Fruit fly (Drosophila melanogaster): Measurements from ENCODE around the gene CheA84a.

Gene CheA84a

dm6 chr3R:8198320-8198719 is 6.3 kb downstream of the CheA84a start:
- TF ChIP-seq Crg-1 (GFP tag; optimal IDR thresholded peaks at IDR 0.05) (no peak), bab1 (GFP tag; optimal IDR thresholded peaks at IDR 0.05) (no peak), CG7101 (tag; optimal IDR thresholded peaks at IDR 0.05) (no peak)

- TF ChIP-seq CG33017 (tag; optimal IDR thresholded peaks at IDR 0.05) (no peak), ovo (GFP tag; optimal IDR thresholded peaks at IDR 0.05) (no peak), pad (GFP tag; optimal IDR thresholded peaks at IDR 0.05) (no peak), Crg-1 (GFP tag; optimal IDR thresholded peaks at IDR 0.05) (no peak), Mnt (GFP tag; optimal IDR thresholded peaks at IDR 0.05) (no peak), CG5204 (GFP tag; optimal IDR thresholded peaks at IDR 0.05) (no peak), CG7045 (GFP tag; optimal IDR thresholded peaks at IDR 0.05) (no peak), CG7101 (tag; optimal IDR thresholded peaks at IDR 0.05) (no peak), CG14711 (tag; optimal IDR thresholded peaks at IDR 0.05) (no peak), tj (GFP tag; optimal IDR thresholded peaks at IDR 0.05) (no peak), kay (GFP tag; ENCODE audit: borderline replicate concordance) (no peak), Hr96 (GFP tag; optimal IDR thresholded peaks at IDR 0.05) (no peak), toe (GFP tag; optimal IDR thresholded peaks at IDR 0.05) (no peak), CG1620 (GFP tag; optimal IDR thresholded peaks at IDR 0.05) (no peak), Clk (GFP tag; optimal IDR thresholded peaks at IDR 0.05) (no peak)
Measured at dm6 chr3R:8197137-8197536, 7.5 kb downstream of the CheA84a start.

dm6 chr3R:8195049-8195448 is 9.6 kb downstream of the CheA84a start:
- TF ChIP-seq tj (GFP tag; optimal IDR thresholded peaks at IDR 0.05), result no peak
- TF ChIP-seq Clk (GFP tag; optimal IDR thresholded peaks at IDR 0.05), result no peak
- no peak for TF ChIP-seq Hr96 (GFP tag; optimal IDR thresholded peaks at IDR 0.05)
- TF ChIP-seq ovo (GFP tag; optimal IDR thresholded peaks at IDR 0.05), result no peak
- no peak for TF ChIP-seq pad (GFP tag; optimal IDR thresholded peaks at IDR 0.05)
- TF ChIP-seq Crg-1 (GFP tag; optimal IDR thresholded peaks at IDR 0.05), result no peak
- no peak for TF ChIP-seq CG7045 (GFP tag; optimal IDR thresholded peaks at IDR 0.05)

- no peak for TF ChIP-seq CG7045 (GFP tag; optimal IDR thresholded peaks at IDR 0.05)
- no peak for TF ChIP-seq CG5204 (GFP tag; optimal IDR thresholded peaks at IDR 0.05)
- TF ChIP-seq CG7101 (tag; optimal IDR thresholded peaks at IDR 0.05), result no peak
- TF ChIP-seq pad (GFP tag; optimal IDR thresholded peaks at IDR 0.05), result no peak
- no peak for TF ChIP-seq Mnt (GFP tag; optimal IDR thresholded peaks at IDR 0.05)
- no peak for TF ChIP-seq tj (GFP tag; optimal IDR thresholded peaks at IDR 0.05)
- no peak for TF ChIP-seq ovo (GFP tag; optimal IDR thresholded peaks at IDR 0.05)
- TF ChIP-seq Crg-1 (GFP tag; optimal IDR thresholded peaks at IDR 0.05), result no peak
- TF ChIP-seq CG14711 (tag; optimal IDR thresholded peaks at IDR 0.05), result no peak
- TF ChIP-seq CG33017 (tag; optimal IDR thresholded peaks at IDR 0.05), result no peak
- TF ChIP-seq Clk (GFP tag; optimal IDR thresholded peaks at IDR 0.05), result no peak
- no peak for TF ChIP-seq CG12768 (GFP tag; optimal IDR thresholded peaks at IDR 0.05)
- no peak for TF ChIP-seq toe (GFP tag; optimal IDR thresholded peaks at IDR 0.05)
- TF ChIP-seq kay (GFP tag; ENCODE audit: borderline replicate concordance), result no peak
- no peak for TF ChIP-seq CG1620 (GFP tag; optimal IDR thresholded peaks at IDR 0.05)
- no peak for TF ChIP-seq cnc (optimal IDR thresholded peaks at IDR 0.05)
- TF ChIP-seq bab1 (GFP tag; optimal IDR thresholded peaks at IDR 0.05), result no peak
- no peak for TF ChIP-seq cic (GFP tag; optimal IDR thresholded peaks at IDR 0.05)
Measured at dm6 chr3R:8193120-8193519, 11.5 kb downstream of the CheA84a start.

dm6 chr3R:8192261-8192917 is 12.2 kb downstream of the CheA84a start:
- TF ChIP-seq CG5204 (GFP tag; optimal IDR thresholded peaks at IDR 0.05), result no peak

- TF ChIP-seq pad (GFP tag; optimal IDR thresholded peaks at IDR 0.05) (peak; percentile 19), toe (GFP tag; optimal IDR thresholded peaks at IDR 0.05) (no peak)
Measured at dm6 chr3R:8190866-8191265, 13.8 kb downstream of the CheA84a start.

- TF ChIP-seq CG5204 (GFP tag; optimal IDR thresholded peaks at IDR 0.05) (no peak), CG14711 (tag; optimal IDR thresholded peaks at IDR 0.05) (no peak), pad (GFP tag; optimal IDR thresholded peaks at IDR 0.05) (no peak), Mnt (GFP tag; optimal IDR thresholded peaks at IDR 0.05) (no peak), CG7101 (tag; optimal IDR thresholded peaks at IDR 0.05) (no peak), toe (GFP tag; optimal IDR thresholded peaks at IDR 0.05) (no peak), ovo (GFP tag; optimal IDR thresholded peaks at IDR 0.05) (no peak), CG11617 (GFP tag; optimal IDR thresholded peaks at IDR 0.05) (no peak), cic (GFP tag; optimal IDR thresholded peaks at IDR 0.05) (no peak), CG33017 (tag; optimal IDR thresholded peaks at IDR 0.05) (no peak), bab1 (GFP tag; optimal IDR thresholded peaks at IDR 0.05) (no peak), tj (GFP tag; optimal IDR thresholded peaks at IDR 0.05) (no peak), kay (GFP tag; ENCODE audit: borderline replicate concordance) (no peak), CG7045 (GFP tag; optimal IDR thresholded peaks at IDR 0.05) (no peak), cnc (optimal IDR thresholded peaks at IDR 0.05) (no peak), CG12768 (GFP tag; optimal IDR thresholded peaks at IDR 0.05) (no peak), Clk (GFP tag; optimal IDR thresholded peaks at IDR 0.05) (no peak)
Measured at dm6 chr3R:8189473-8189872, 15.2 kb downstream of the CheA84a start.

Measured in whole organism, adult.